Worm (Caenorhabditis elegans) whole organism, L1 larva: ENCODE results near the gene egl-6.

ENCODE experiments used
- aly-2 ChIP-seq: fragments of 150-350 bp; optimal IDR thresholded peaks from 2 replicates; lab custom pipeline; 2014; ENCODE audit warnings: missing biosample characterization, missing genetic modification characterization
- blmp-1 ChIP-seq: fragments of 150-350 bp; optimal IDR thresholded peaks from 2 replicates; lab custom pipeline; 2014; ENCODE audit warnings: missing biosample characterization, missing genetic modification characterization
- ceh-8 ChIP-seq: fragments of 200-800 bp; sonication (Bioruptor generic); optimal IDR thresholded peaks from 2 replicates; lab custom pipeline; 2018; ENCODE audit warnings: mild to moderate bottlenecking, missing genetic modification characterization, moderate library complexity, missing compliant biosample characterization
- ceh-82 ChIP-seq, 3 experiments: fragments of 150-350 bp in 1 of 3; sonication (generic microtip) in 2 of 3; optimal IDR thresholded peaks; 2 replicates each; lab custom pipeline; 2014 to 2017; ENCODE audit warnings: missing biosample characterization in 3 of 3, missing genetic modification characterization in 3 of 3
- fkh-10 ChIP-seq: sonication (generic microtip); optimal IDR thresholded peaks from 2 replicates; lab custom pipeline; 2017; ENCODE audit warnings: missing biosample characterization, missing genetic modification reagents, missing genetic modification characterization
- lin-15B ChIP-seq: fragments of 150-350 bp; sonication (generic microtip); optimal IDR thresholded peaks from 3 replicates; lab custom pipeline; 2014; ENCODE audit warnings: missing biosample characterization, missing genetic modification characterization
- lir-3 ChIP-seq: sonication (generic microtip); optimal IDR thresholded peaks from 2 replicates; lab custom pipeline; 2016; ENCODE audit warnings: mild to moderate bottlenecking, missing genetic modification characterization, moderate library complexity, missing compliant biosample characterization; ENCODE audit not compliant: poor library complexity
- nhr-28 ChIP-seq: fragments of 150-350 bp; optimal IDR thresholded peaks from 2 replicates; lab custom pipeline; 2014; ENCODE audit warnings: missing biosample characterization, missing genetic modification characterization
- nhr-77 ChIP-seq: fragments of 150-350 bp; optimal IDR thresholded peaks from 2 replicates; lab custom pipeline; 2014; ENCODE audit warnings: missing biosample characterization, missing genetic modification characterization
- unc-130 ChIP-seq: fragments of 150-350 bp; optimal IDR thresholded peaks from 2 replicates; lab custom pipeline; 2017; ENCODE audit warnings: missing biosample characterization, missing genetic modification characterization, inconsistent platforms

- TF ChIP-seq nhr-28 (tag; lab: Kevin White, UChicago): no peak
- TF ChIP-seq fkh-10 (GFP tag; lab: Kevin White, UChicago): no peak
- peak; percentile 91 for TF ChIP-seq unc-130 (tag; lab: Kevin White, UChicago)
- peak; percentile 61 for TF ChIP-seq blmp-1
- TF ChIP-seq lin-15B (tag; lab: Kevin White, UChicago): peak; percentile 70
- TF ChIP-seq lir-3 (tag; lab: Kevin White, UChicago): no peak
- TF ChIP-seq nhr-77 (tag; lab: Kevin White, UChicago): peak; percentile 59
- TF ChIP-seq aly-2: no peak
- no peak for TF ChIP-seq ceh-8 (GFP tag; lab: Kevin White, UChicago)
- peak; percentile 40 to 79 (median 42) for TF ChIP-seq ceh-82 (tag; optimal IDR thresholded peaks at IDR 0.05; lab: Kevin White, UChicago)
Observed at ce11 chrX:5953174-5953573, 22.3 kb downstream of the egl-6 start, which contains the start of the genes R07E4.5 and R07E4.3.
